Fruit fly (Drosophila melanogaster) whole organism, embryonic: ENCODE data around the gene CG13315.

Experiments
- CG10543 ChIP-seq: fragments of 200-800 bp; sonication (Bioruptor generic); optimal IDR thresholded peaks from 3 replicates; lab custom pipeline; 2017; ENCODE audit warnings: missing biosample characterization, mild to moderate bottlenecking, missing genetic modification characterization, moderate library complexity
- CG13424 ChIP-seq: fragments of 200-800 bp; sonication (Bioruptor generic); optimal IDR thresholded peaks from 2 replicates; lab custom pipeline; 2019; ENCODE audit warnings: missing biosample characterization, mild to moderate bottlenecking, missing genetic modification characterization, moderate library complexity
- CG15479 ChIP-seq: fragments of 200-800 bp; sonication (Bioruptor generic); optimal IDR thresholded peaks from 3 replicates; lab custom pipeline; 2019; ENCODE audit warnings: missing biosample characterization, mild to moderate bottlenecking, missing genetic modification characterization, moderate library complexity
- CG1602 ChIP-seq: fragments of 200-800 bp; sonication (Bioruptor generic); optimal IDR thresholded peaks from 3 replicates; lab custom pipeline; 2016; ENCODE audit warnings: missing biosample characterization, missing genetic modification characterization
- CG1603 ChIP-seq: fragments of 200-800 bp; sonication (Bioruptor generic); optimal IDR thresholded peaks from 2 replicates; lab custom pipeline; 2019; ENCODE audit warnings: missing biosample characterization, mild to moderate bottlenecking, missing genetic modification characterization, moderate library complexity
- CG16779 ChIP-seq: fragments of 200-800 bp; sonication (Bioruptor generic); IDR thresholded peaks from 2 replicates; pipeline ENCODE4 v1.3.6; 2022; ENCODE audit warnings: missing biosample characterization, missing genetic modification characterization
- CG17829 ChIP-seq: fragments of 200-800 bp; optimal IDR thresholded peaks from 2 replicates; lab custom pipeline; 2019; ENCODE audit warnings: missing biosample characterization, mild to moderate bottlenecking, missing genetic modification characterization, moderate library complexity
- CG31224 ChIP-seq: fragments of 200-800 bp; sonication (Bioruptor generic); IDR thresholded peaks from 2 replicates; pipeline ENCODE4 v1.3.6; 2022; ENCODE audit warnings: missing biosample characterization, missing genetic modification characterization
- CG4328 ChIP-seq: fragments of 200-800 bp; sonication (Bioruptor generic); optimal IDR thresholded peaks from 3 replicates; lab custom pipeline; 2017; ENCODE audit warnings: missing biosample characterization, missing genetic modification reagents, missing genetic modification characterization
- CG4404 ChIP-seq: fragments of 200-800 bp; sonication (Bioruptor generic); IDR thresholded peaks from 2 replicates; pipeline ENCODE4 v1.3.6; 2022; ENCODE audit warnings: missing biosample characterization, missing genetic modification characterization
- CG4730 ChIP-seq: fragments of 200-800 bp; sonication (Bioruptor generic); IDR thresholded peaks from 2 replicates; pipeline ENCODE4 v1.3.6; 2022; ENCODE audit warnings: missing biosample characterization, missing genetic modification characterization
- CG6791 ChIP-seq: fragments of 200-800 bp; sonication (Bioruptor generic); IDR thresholded peaks from 3 replicates; pipeline ENCODE4 v1.3.6; 2022; ENCODE audit warnings: missing biosample characterization, missing genetic modification characterization; ENCODE audit not compliant: partially characterized antibody
- CG8089 ChIP-seq: fragments of 200-800 bp; sonication (Bioruptor generic); optimal IDR thresholded peaks from 3 replicates; lab custom pipeline; 2016; ENCODE audit warnings: missing biosample characterization, missing genetic modification characterization
- CG9727 ChIP-seq: fragments of 200-800 bp; sonication (Bioruptor generic); optimal IDR thresholded peaks from 3 replicates; lab custom pipeline; 2017; ENCODE audit warnings: missing biosample characterization, mild to moderate bottlenecking, missing genetic modification characterization
- CG9817 ChIP-seq: fragments of 200-800 bp; sonication (Bioruptor generic); optimal IDR thresholded peaks from 2 replicates; lab custom pipeline; 2018; ENCODE audit warnings: missing biosample characterization, mild to moderate bottlenecking, missing genetic modification characterization, moderate library complexity
- Dfd ChIP-seq, 2 experiments: fragments of >200 bp; optimal IDR thresholded peaks; 2 replicates each; lab custom pipeline; 2017; ENCODE audit warnings: missing biosample characterization in 2 of 2, missing genetic modification characterization in 2 of 2
- Doc2 ChIP-seq: fragments of 200-800 bp; sonication (Bioruptor generic); IDR thresholded peaks from 2 replicates; pipeline ENCODE4 v1.3.6; 2022; ENCODE audit warnings: missing biosample characterization, missing genetic modification characterization
- Hand ChIP-seq: fragments of 200-800 bp; sonication (Bioruptor generic); optimal IDR thresholded peaks from 2 replicates; lab custom pipeline; 2017; ENCODE audit warnings: mild to moderate bottlenecking, missing biosample characterization, missing genetic modification reagents, missing genetic modification characterization
- Hr39 ChIP-seq: fragments of >200 bp; optimal IDR thresholded peaks from 2 replicates; lab custom pipeline; 2017
- Lim3 ChIP-seq: fragments of 200-800 bp; sonication (Bioruptor generic); IDR thresholded peaks from 2 replicates; pipeline ENCODE4 v1.3.6; 2022; ENCODE audit warnings: missing biosample characterization, missing genetic modification characterization
- Neu2 ChIP-seq: fragments of 200-800 bp; sonication (Bioruptor generic); optimal IDR thresholded peaks from 3 replicates; lab custom pipeline; 2016; ENCODE audit warnings: missing biosample characterization, missing genetic modification characterization, borderline replicate concordance
- Scr ChIP-seq: fragments of 200-800 bp; sonication (Bioruptor generic); IDR thresholded peaks from 2 replicates; pipeline ENCODE4 v1.3.6; 2022; ENCODE audit warnings: missing biosample characterization, missing genetic modification characterization; ENCODE audit not compliant: partially characterized antibody
- Sin3A ChIP-seq: fragments of >200 bp; optimal IDR thresholded peaks from 2 replicates; lab custom pipeline; 2018
- Sox102F ChIP-seq: fragments of 200-800 bp; sonication (Bioruptor generic); optimal IDR thresholded peaks from 2 replicates; lab custom pipeline; 2018; ENCODE audit warnings: missing biosample characterization, mild to moderate bottlenecking, missing genetic modification characterization, moderate library complexity
- Xbp1 ChIP-seq: fragments of 200-800 bp; sonication (Bioruptor generic); optimal IDR thresholded peaks from 3 replicates; lab custom pipeline; 2016; ENCODE audit warnings: missing biosample characterization, mild to moderate bottlenecking, missing genetic modification characterization
- Xrp1 ChIP-seq: fragments of 200-800 bp; sonication (Bioruptor generic); IDR thresholded peaks from 2 replicates; pipeline ENCODE4 v1.3.6; 2022; ENCODE audit warnings: missing biosample characterization, missing genetic modification characterization
- aop ChIP-seq: fragments of 200-800 bp; sonication (Bioruptor generic); IDR thresholded peaks from 2 replicates; pipeline ENCODE4 v1.3.6; 2022; ENCODE audit warnings: missing biosample characterization, missing genetic modification characterization
- ash1 ChIP-seq: fragments of 200-800 bp; sonication (Bioruptor generic); optimal IDR thresholded peaks from 2 replicates; lab custom pipeline; 2018; ENCODE audit warnings: missing biosample characterization, mild to moderate bottlenecking, missing genetic modification characterization
- bsh ChIP-seq, 2 experiments: fragments of 200-800 bp; sonication (Bioruptor generic); optimal IDR thresholded peaks; 2 replicates each; lab custom pipeline; 2017 to 2018; ENCODE audit warnings: mild to moderate bottlenecking in 2 of 2, missing biosample characterization in 2 of 2, missing genetic modification characterization in 2 of 2, moderate library complexity in 1 of 2
- cas ChIP-seq: fragments of 200-800 bp; sonication (Bioruptor generic); IDR thresholded peaks from 2 replicates; pipeline ENCODE4 v1.3.6; 2022; ENCODE audit warnings: missing biosample characterization, missing genetic modification characterization
- corto ChIP-seq: fragments of 200-800 bp; sonication (Bioruptor generic); optimal IDR thresholded peaks from 2 replicates; lab custom pipeline; 2016; ENCODE audit warnings: missing biosample characterization, mild to moderate bottlenecking, missing genetic modification characterization, moderate library complexity
- da ChIP-seq: fragments of 200-800 bp; sonication (Bioruptor generic); optimal IDR thresholded peaks from 2 replicates; lab custom pipeline; 2016; ENCODE audit warnings: missing biosample characterization, missing genetic modification characterization
- dati ChIP-seq: fragments of 200-800 bp; sonication (Bioruptor generic); IDR thresholded peaks from 2 replicates; pipeline ENCODE4 v1.3.6; 2022; ENCODE audit warnings: missing biosample characterization, missing genetic modification characterization
- dpn ChIP-seq, 2 experiments: fragments of 200-800 bp; sonication (Bioruptor generic); optimal IDR thresholded peaks; 3 replicates each; lab custom pipeline; 2016; ENCODE audit warnings: missing biosample characterization in 2 of 2, missing genetic modification characterization in 2 of 2
- fru ChIP-seq: fragments of >200 bp; optimal IDR thresholded peaks from 2 replicates; lab custom pipeline; 2017
- gcm ChIP-seq: fragments of 200-800 bp; sonication (Bioruptor generic); optimal IDR thresholded peaks from 2 replicates; lab custom pipeline; 2019; ENCODE audit warnings: missing biosample characterization, mild to moderate bottlenecking, missing genetic modification characterization, moderate library complexity
- gem ChIP-seq: fragments of 200-800 bp; sonication (Bioruptor generic); optimal IDR thresholded peaks from 2 replicates; lab custom pipeline; 2019; ENCODE audit warnings: missing biosample characterization, mild to moderate bottlenecking, missing genetic modification characterization, moderate library complexity
- inv ChIP-seq: fragments of 200-800 bp; sonication (Bioruptor generic); IDR thresholded peaks from 2 replicates; pipeline ENCODE4 v1.3.6; 2022; ENCODE audit warnings: missing biosample characterization, missing genetic modification characterization; ENCODE audit not compliant: partially characterized antibody
- maf-S ChIP-seq: fragments of 200-800 bp; sonication (Bioruptor generic); optimal IDR thresholded peaks from 2 replicates; lab custom pipeline; 2016; ENCODE audit warnings: missing biosample characterization, missing genetic modification characterization
- nerfin-2 ChIP-seq: fragments of 200-800 bp; sonication (Bioruptor generic); IDR thresholded peaks from 2 replicates; pipeline ENCODE4 v1.3.6; 2022; ENCODE audit warnings: missing biosample characterization, missing genetic modification characterization; ENCODE audit not compliant: partially characterized antibody
- nmo ChIP-seq: fragments of 200-800 bp; sonication (Bioruptor generic); optimal IDR thresholded peaks from 2 replicates; lab custom pipeline; 2018; ENCODE audit warnings: missing biosample characterization, mild to moderate bottlenecking, missing genetic modification characterization, moderate library complexity
- org-1 ChIP-seq: fragments of 200-800 bp; sonication (Bioruptor generic); optimal IDR thresholded peaks from 2 replicates; lab custom pipeline; 2017; ENCODE audit warnings: missing biosample characterization, missing genetic modification characterization
- otp ChIP-seq: fragments of 200-800 bp; sonication (Bioruptor generic); IDR thresholded peaks from 3 replicates; pipeline ENCODE4, ENCODE4 v1.3.6; 2022; ENCODE audit warnings: missing biosample characterization, missing genetic modification characterization
- p53 ChIP-seq: fragments of 200-800 bp; sonication (Bioruptor generic); optimal IDR thresholded peaks from 2 replicates; lab custom pipeline; 2016; ENCODE audit warnings: missing biosample characterization, missing genetic modification characterization
- repo ChIP-seq: fragments of 200-800 bp; sonication (Bioruptor generic); optimal IDR thresholded peaks from 2 replicates; lab custom pipeline; 2016; ENCODE audit warnings: missing biosample characterization, missing genetic modification characterization
- ro ChIP-seq: fragments of 200-800 bp; sonication (Bioruptor generic); IDR thresholded peaks from 2 replicates; pipeline ENCODE4 v1.3.6; 2022; ENCODE audit warnings: missing biosample characterization, missing genetic modification characterization
- salm ChIP-seq: fragments of 200-800 bp; sonication (Bioruptor generic); optimal IDR thresholded peaks from 2 replicates; lab custom pipeline; 2018; ENCODE audit warnings: missing biosample characterization, mild to moderate bottlenecking, missing genetic modification characterization
- sd ChIP-seq: fragments of 200-800 bp; sonication (Bioruptor generic); optimal IDR thresholded peaks from 3 replicates; lab custom pipeline; 2018; ENCODE audit warnings: missing biosample characterization, mild to moderate bottlenecking, missing genetic modification characterization, moderate library complexity
- slou ChIP-seq: fragments of 200-800 bp; sonication (Bioruptor generic); optimal IDR thresholded peaks from 3 replicates; lab custom pipeline; 2016; ENCODE audit warnings: missing biosample characterization, missing genetic modification characterization

The CG13315 gene

DNA sequence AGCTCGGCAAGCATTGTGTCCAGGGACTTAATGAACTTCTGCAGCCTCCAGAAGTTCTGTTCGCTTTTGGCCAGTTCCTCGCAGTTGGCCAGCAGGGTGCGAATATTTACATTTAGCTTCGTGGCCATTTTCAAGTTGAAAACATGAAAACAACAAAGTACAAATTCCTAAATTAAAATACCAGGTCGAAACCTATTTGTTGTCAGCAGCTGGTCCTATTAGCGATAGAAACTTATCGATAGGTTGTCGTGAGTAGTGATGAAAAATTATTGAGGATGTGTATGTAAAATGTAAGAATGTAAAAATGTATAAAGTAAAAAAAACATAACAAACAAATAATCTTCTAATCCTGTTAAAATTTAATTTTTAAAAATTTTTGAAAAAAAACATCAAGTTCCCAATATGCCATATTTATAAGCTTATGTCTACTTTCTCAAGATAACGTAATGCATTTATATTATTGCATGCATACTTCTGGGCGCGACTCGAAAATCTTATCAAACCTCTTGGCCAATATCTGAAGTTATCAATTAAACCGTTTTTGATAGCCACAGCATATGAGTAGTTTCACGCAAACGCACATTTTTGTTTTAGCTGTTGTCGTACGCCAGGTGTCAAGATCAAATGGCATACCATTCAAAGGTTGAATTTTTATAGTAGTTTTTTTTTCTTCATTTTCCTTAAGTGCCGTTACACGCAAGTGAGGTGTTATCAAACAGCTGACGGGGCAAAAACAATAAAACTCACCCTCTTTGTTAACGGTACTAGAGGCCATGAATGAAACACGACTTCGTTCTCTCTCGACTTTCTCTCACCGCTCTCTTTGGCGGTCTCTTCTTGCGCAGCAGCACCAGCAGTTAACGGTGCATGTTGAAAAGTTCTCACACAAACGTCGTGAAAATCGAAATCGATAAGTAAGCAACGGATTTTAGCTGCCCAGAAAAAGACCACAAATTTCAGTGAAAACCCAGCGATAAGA, 40.6 kb downstream of the CG13315 start, which contains the start of the genes Use1 and nwk (continued):
- peak; percentile 75; the same call in 2 of the 3 replicates for TF ChIP-seq CG6791
- TF ChIP-seq cas (GFP tag; lab: Robert Waterston, UW), result no peak
- TF ChIP-seq Sin3A, result peak; percentile 27
- TF ChIP-seq corto (GFP tag; lab: Kevin White, UChicago), result no peak
- peak; percentile 63 for TF ChIP-seq inv
- TF ChIP-seq Neu2 (GFP tag; lab: Kevin White, UChicago), result no peak
- TF ChIP-seq p53 (GFP tag; lab: Kevin White, UChicago), result no peak
- TF ChIP-seq gem, result peak; percentile 46
- no peak for TF ChIP-seq Hr39 (lab: Kevin White, UChicago)
- no peak for TF ChIP-seq slou (GFP tag; lab: Kevin White, UChicago)
- no peak for TF ChIP-seq maf-S (GFP tag; lab: Kevin White, UChicago)
- peak; percentile 19 for TF ChIP-seq CG17829 (tag; lab: Kevin White, UChicago)
- TF ChIP-seq CG1603 (tag; lab: Kevin White, UChicago), result peak; percentile 38
- TF ChIP-seq gcm, result no peak
- no peak for TF ChIP-seq CG15479 (GFP tag; lab: Kevin White, UChicago)
- TF ChIP-seq otp (GFP tag; lab: Robert Waterston, UW), result no peak
- TF ChIP-seq sd (tag; lab: Kevin White, UChicago), result peak; percentile 72
- TF ChIP-seq nerfin-2, result peak; percentile 22; the same call in 1 of the 2 replicates
- TF ChIP-seq ash1 (GFP tag; lab: Kevin White, UChicago), result no peak
- TF ChIP-seq Lim3 (GFP tag; lab: Robert Waterston, UW), result no peak
- TF ChIP-seq Doc2 (GFP tag; lab: Robert Waterston, UW), result no peak
- TF ChIP-seq nmo (GFP tag; lab: Kevin White, UChicago), result peak; percentile 49
- no peak for TF ChIP-seq CG4404 (GFP tag; lab: Robert Waterston, UW)
- TF ChIP-seq repo (GFP tag; lab: Kevin White, UChicago), result no peak
- TF ChIP-seq CG9817, result no peak
- TF ChIP-seq CG4730 (GFP tag; lab: Robert Waterston, UW), result no peak
- TF ChIP-seq CG1602 (GFP tag; lab: Kevin White, UChicago), result no peak
- no peak for TF ChIP-seq dati (GFP tag; lab: Robert Waterston, UW)
- TF ChIP-seq CG8089 (GFP tag; lab: Kevin White, UChicago), result no peak
- no peak for TF ChIP-seq Hand (GFP tag; lab: Kevin White, UChicago)
- TF ChIP-seq salm, result no peak
- no peak for TF ChIP-seq Xbp1
- no peak for TF ChIP-seq dpn (GFP tag; optimal IDR thresholded peaks at IDR 0.05; lab: Kevin White, UChicago)
- no peak for TF ChIP-seq CG4328 (GFP tag; lab: Kevin White, UChicago)
- no peak for TF ChIP-seq Sox102F (GFP tag; lab: Kevin White, UChicago)
- TF ChIP-seq bsh (GFP tag; optimal IDR thresholded peaks at IDR 0.05; lab: Kevin White, UChicago), result no peak
- TF ChIP-seq org-1, result no peak
- 0 out of 2 replicates have a peak, but pooled peaks have one; percentile 46 for TF ChIP-seq CG16779 (GFP tag; lab: Robert Waterston, UW)
- TF ChIP-seq Dfd (GFP tag; optimal IDR thresholded peaks at IDR 0.05; lab: Kevin White, UChicago), result no peak
- TF ChIP-seq CG13424 (tag; lab: Kevin White, UChicago), result no peak
- TF ChIP-seq Xrp1, result no peak
- peak; percentile 82 for TF ChIP-seq Scr (GFP tag; lab: Robert Waterston, UW)
- no peak for TF ChIP-seq aop (GFP tag; lab: Robert Waterston, UW)
- no peak for TF ChIP-seq CG9727 (GFP tag; lab: Kevin White, UChicago)
- TF ChIP-seq CG10543 (GFP tag; lab: Kevin White, UChicago), result no peak
- TF ChIP-seq da (GFP tag; lab: Kevin White, UChicago), result no peak
- no peak for TF ChIP-seq ro (GFP tag; lab: Robert Waterston, UW)
- TF ChIP-seq fru, result no peak
- no peak for TF ChIP-seq CG31224 (GFP tag; lab: Robert Waterston, UW)
